6 worm cellular contexts compared by ENCODE assay signal in the genomic region with DNA sequence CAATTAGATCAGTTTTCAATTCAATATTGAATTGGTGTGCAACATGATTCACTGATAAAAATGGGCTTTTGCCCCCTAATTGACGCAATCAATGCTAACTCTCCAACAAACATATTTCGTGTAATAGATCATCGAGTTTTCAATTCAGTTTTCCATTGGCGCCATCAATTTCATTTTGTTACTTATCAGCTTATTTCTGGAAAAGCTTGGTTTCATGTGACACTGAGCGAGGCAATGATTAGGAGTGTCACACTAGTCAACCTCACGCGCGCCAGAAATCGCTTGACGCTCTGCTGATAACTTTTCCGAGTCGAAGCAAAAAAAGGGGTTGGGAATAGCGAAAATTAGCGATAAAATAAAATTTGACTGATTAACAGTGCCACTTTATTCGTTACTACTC.
TF ChIP-seq lines count a peak whose summit lies in the region.

Gene ets-4, plus strand, starts transcription at position 347 of the 400 bp plus-strand sequence.

TF ChIP-seq in whole organism, L1 larva, 84 proteins besides CTCF, POLR2A, EP300 and RAD21 (continues in another document):
- TF ChIP-seq nhr-90 (tag; optimal IDR thresholded peaks at IDR 0.05; lab: Kevin White, UChicago; ENCODE audit: poor library complexity) (peak; percentile 39), tlp-1 (tag; optimal IDR thresholded peaks at IDR 0.05; lab: Kevin White, UChicago) (peak; percentile 35), pag-3 (tag; optimal IDR thresholded peaks at IDR 0.05; lab: Kevin White, UChicago; ENCODE audit: borderline replicate concordance, insufficient read depth) (no peak), lsy-2 (tag; optimal IDR thresholded peaks at IDR 0.05; lab: Kevin White, UChicago) (no peak), ceh-63 (GFP tag; optimal IDR thresholded peaks at IDR 0.05; lab: Kevin White, UChicago) (no peak), tbx-2 (tag; optimal IDR thresholded peaks at IDR 0.05; lab: Kevin White, UChicago) (no peak), lin-39 (tag; optimal IDR thresholded peaks at IDR 0.05; lab: Kevin White, UChicago) (no peak), aha-1 (tag; optimal IDR thresholded peaks at IDR 0.05; lab: Kevin White, UChicago) (no peak), lin-35 (GFP tag; optimal IDR thresholded peaks at IDR 0.05; lab: Kevin White, UChicago) (peak in 1 of 2 experiments; percentile 29), efl-1 (optimal IDR thresholded peaks at IDR 0.05; lab: Kevin White, UChicago) (no peak), efl-1 (GFP tag; optimal IDR thresholded peaks at IDR 0.05 in 1 of 2; lab: Kevin White, UChicago) (peak in 1 of 2 experiments; percentile 45), nhr-20 (tag; optimal IDR thresholded peaks at IDR 0.05; lab: Kevin White, UChicago) (peak; percentile 18), C16A3.4 (tag; optimal IDR thresholded peaks at IDR 0.05; lab: Kevin White, UChicago) (peak; percentile 0)

TF ChIP-seq in whole organism, L2 larva, 48 proteins besides CTCF, POLR2A, EP300 and RAD21:
- TF ChIP-seq fos-1 (tag; optimal IDR thresholded peaks at IDR 0.05; lab: Kevin White, UChicago) (peak; percentile 65), snpc-4 (tag; optimal IDR thresholded peaks at IDR 0.05; lab: Kevin White, UChicago) (no peak), F13H6.1 (tag; optimal IDR thresholded peaks at IDR 0.05; lab: Kevin White, UChicago) (peak; percentile 56), R02D3.7 (tag; optimal IDR thresholded peaks at IDR 0.05; lab: Kevin White, UChicago) (no peak), sma-9 (GFP tag; optimal IDR thresholded peaks at IDR 0.05; lab: Kevin White, UChicago) (peak; percentile 8), sma-9 (tag; optimal IDR thresholded peaks at IDR 0.05; lab: Kevin White, UChicago) (no peak), nhr-237 (tag; optimal IDR thresholded peaks at IDR 0.05; lab: Kevin White, UChicago) (no peak), sem-4 (tag; optimal IDR thresholded peaks at IDR 0.05; lab: Kevin White, UChicago) (no peak), skn-1 (tag; optimal IDR thresholded peaks at IDR 0.05; lab: Kevin White, UChicago) (peak; percentile 18), sma-3 (GFP tag; optimal IDR thresholded peaks at IDR 0.05; lab: Kevin White, UChicago) (peak; percentile 23), dmd-4 (tag; optimal IDR thresholded peaks at IDR 0.05; lab: Kevin White, UChicago) (no peak), crh-2 (tag; optimal IDR thresholded peaks at IDR 0.05; lab: Kevin White, UChicago) (peak; percentile 27), blmp-1 (tag; optimal IDR thresholded peaks at IDR 0.05; lab: Kevin White, UChicago; ENCODE audit: insufficient read depth) (no peak), gmeb-1 (tag; optimal IDR thresholded peaks at IDR 0.05; lab: Kevin White, UChicago) (peak; percentile 62)

TF ChIP-seq in whole organism, L3 larva, 47 proteins besides CTCF, POLR2A, EP300 and RAD21:
- no peak for TF ChIP-seq nhr-12 (tag; optimal IDR thresholded peaks at IDR 0.05; lab: Kevin White, UChicago)
- no peak for TF ChIP-seq ceh-16 (tag; optimal IDR thresholded peaks at IDR 0.05; lab: Kevin White, UChicago)
- TF ChIP-seq tbx-2 (tag; optimal IDR thresholded peaks at IDR 0.05; lab: Kevin White, UChicago): no peak
- peak; percentile 97 for TF ChIP-seq pqm-1 (tag; optimal IDR thresholded peaks at IDR 0.05; lab: Kevin White, UChicago)
- TF ChIP-seq ceh-28 (tag; optimal IDR thresholded peaks at IDR 0.05; lab: Kevin White, UChicago): peak; percentile 39
- no peak for TF ChIP-seq elt-3 (tag; optimal IDR thresholded peaks at IDR 0.05; lab: Kevin White, UChicago)
- TF ChIP-seq pha-4 (tag; optimal IDR thresholded peaks at IDR 0.05; lab: Kevin White, UChicago): peak; percentile 43
- TF ChIP-seq elt-2 (tag; optimal IDR thresholded peaks at IDR 0.05; lab: Kevin White, UChicago): peak; percentile 99
- no peak for TF ChIP-seq aly-2 (tag; optimal IDR thresholded peaks at IDR 0.05; lab: Kevin White, UChicago)
- peak; percentile 48 for TF ChIP-seq jun-1 (tag; optimal IDR thresholded peaks at IDR 0.05; lab: Kevin White, UChicago)

TF ChIP-seq in whole organism, L4 larva, 104 proteins besides CTCF, POLR2A, EP300 and RAD21 (continues in another document):
- TF ChIP-seq unc-62 (GFP tag; optimal IDR thresholded peaks at IDR 0.05 in 1 of 2; lab: Kevin White, UChicago) (peak in 1 of 2 experiments; percentile 78), unc-62 (tag; optimal IDR thresholded peaks at IDR 0.05; lab: Kevin White, UChicago) (no peak), lin-15B (tag; optimal IDR thresholded peaks at IDR 0.05; lab: Kevin White, UChicago) (no peak), gei-8 (GFP tag; optimal IDR thresholded peaks at IDR 0.05; lab: Kevin White, UChicago) (no peak), zfp-3 (GFP tag; conservative IDR thresholded peaks at IDR 0.05; lab: Robert Waterston, UW) (no peak), zip-2 (tag; optimal IDR thresholded peaks at IDR 0.05; lab: Kevin White, UChicago) (no peak), aly-2 (tag; optimal IDR thresholded peaks at IDR 0.05; lab: Kevin White, UChicago) (no peak), hif-1 (tag; optimal IDR thresholded peaks at IDR 0.05; lab: Kevin White, UChicago) (peak in 1 of 2 experiments; percentile 28), duxl-1 (tag; optimal IDR thresholded peaks at IDR 0.05; lab: Kevin White, UChicago; ENCODE audit: poor library complexity) (peak; percentile 2), arid-1 (GFP tag; conservative IDR thresholded peaks at IDR 0.05; lab: Robert Waterston, UW) (no peak), nhr-48 (tag; optimal IDR thresholded peaks at IDR 0.05; lab: Kevin White, UChicago) (peak; percentile 57), php-3 (GFP tag; IDR thresholded peaks at IDR 0.05; lab: Robert Waterston, UW) (peak; percentile 98), dpl-1 (GFP tag; optimal IDR thresholded peaks at IDR 0.05; lab: Kevin White, UChicago) (no peak), ZK337.2 (GFP tag; IDR thresholded peaks at IDR 0.05; lab: Robert Waterston, UW) (no peak), aha-1 (tag; lab: Kevin White, UChicago) (no peak), saeg-2 (GFP tag; IDR thresholded peaks at IDR 0.05; lab: Robert Waterston, UW) (0 out of 2 replicates have a peak, but pooled peaks have one; percentile 55), pqm-1 (tag; optimal IDR thresholded peaks at IDR 0.05; lab: Kevin White, UChicago) (peak; percentile 90), madf-9 (GFP tag; conservative IDR thresholded peaks at IDR 0.05; lab: Robert Waterston, UW) (no peak)

TF ChIP-seq in whole organism, late embryonic, 69 proteins besides CTCF, POLR2A, EP300 and RAD21:
- TF ChIP-seq pqm-1 (tag; optimal IDR thresholded peaks at IDR 0.05; lab: Kevin White, UChicago): peak; percentile 18
- TF ChIP-seq gmeb-2 (tag; optimal IDR thresholded peaks at IDR 0.05; lab: Kevin White, UChicago): no peak
- peak; percentile 23 for TF ChIP-seq elt-2 (tag; optimal IDR thresholded peaks at IDR 0.05; lab: Kevin White, UChicago)
TF ChIP-seq in whole organism, late embryonic: peak in this region for 2.

TF ChIP-seq in whole organism, young adult, 124 proteins besides CTCF, POLR2A, EP300 and RAD21:
- peak; percentile 70 for TF ChIP-seq unc-62 (GFP tag; optimal IDR thresholded peaks at IDR 0.05; lab: Kevin White, UChicago)
- 0 out of 2 replicates have a peak, but pooled peaks have one; percentile 18 for TF ChIP-seq F37B4.10 (GFP tag; IDR thresholded peaks at IDR 0.05; lab: Robert Waterston, UW)
- TF ChIP-seq tbp1 (GFP tag; optimal IDR thresholded peaks at IDR 0.05; lab: Kevin White, UChicago): peak; percentile 5
- peak; percentile 47 for TF ChIP-seq tlf-1 (GFP tag; optimal IDR thresholded peaks at IDR 0.05; lab: Kevin White, UChicago)
- TF ChIP-seq egl-44 (GFP tag; IDR thresholded peaks at IDR 0.05; lab: Robert Waterston, UW): 0 out of 2 replicates have a peak, but pooled peaks have one; percentile 34
- TF ChIP-seq nfya-1 (tag; optimal IDR thresholded peaks at IDR 0.05; lab: Kevin White, UChicago; ENCODE audit: borderline replicate concordance, insufficient read depth): no peak
- TF ChIP-seq lir-1 (GFP tag; conservative IDR thresholded peaks at IDR 0.05; lab: Robert Waterston, UW): no peak
- TF ChIP-seq bed-2 (GFP tag; IDR thresholded peaks at IDR 0.05; lab: Robert Waterston, UW): no peak
- no peak for TF ChIP-seq F33H1.4 (GFP tag; IDR thresholded peaks at IDR 0.05; lab: Robert Waterston, UW)
- peak; percentile 96 for TF ChIP-seq nhr-80 (tag; optimal IDR thresholded peaks at IDR 0.05; lab: Kevin White, UChicago)
- TF ChIP-seq cebp-1 (GFP tag; IDR thresholded peaks at IDR 0.05; lab: Robert Waterston, UW): peak; percentile 18; the same call in 1 of the 2 replicates
- peak; percentile 62 for TF ChIP-seq cebp-1 (tag; optimal IDR thresholded peaks at IDR 0.05; lab: Kevin White, UChicago)
- TF ChIP-seq ztf-22 (GFP tag; optimal IDR thresholded peaks at IDR 0.05; lab: Kevin White, UChicago): peak; percentile 41
- TF ChIP-seq let-607 (tag; optimal IDR thresholded peaks at IDR 0.05; lab: Kevin White, UChicago): peak; percentile 79 to 80
- 0 out of 2 replicates have a peak, but pooled peaks have one; percentile 32 for TF ChIP-seq B0336.3 (GFP tag; IDR thresholded peaks at IDR 0.05; lab: Robert Waterston, UW)
- TF ChIP-seq ets-4 (GFP tag; optimal IDR thresholded peaks at IDR 0.05; lab: Kevin White, UChicago): peak; percentile 97
- no peak for TF ChIP-seq Y53G8AR.9 (GFP tag; conservative IDR thresholded peaks at IDR 0.05; lab: Robert Waterston, UW)
- no peak for TF ChIP-seq snpc-4 (GFP tag; optimal IDR thresholded peaks at IDR 0.05; lab: Kevin White, UChicago)
- peak in 1 of 4 experiments; percentile 13 for TF ChIP-seq snpc-4 (tag; optimal IDR thresholded peaks at IDR 0.05; lab: Kevin White, UChicago)
- no peak for TF ChIP-seq tbx-9 (tag; optimal IDR thresholded peaks at IDR 0.05; lab: Kevin White, UChicago; ENCODE audit: borderline replicate concordance)
- peak; percentile 22 for TF ChIP-seq nhr-90 (tag; optimal IDR thresholded peaks at IDR 0.05; lab: Kevin White, UChicago)
- no peak for TF ChIP-seq die-1 (tag; optimal IDR thresholded peaks at IDR 0.05; lab: Kevin White, UChicago)
